Worm (Caenorhabditis elegans): ENCODE results near the gene K07E3.9.
A peak's percentile ranks its signal among the peaks of the same experiment; 100 is the strongest.

Gene K07E3.9

DNA sequence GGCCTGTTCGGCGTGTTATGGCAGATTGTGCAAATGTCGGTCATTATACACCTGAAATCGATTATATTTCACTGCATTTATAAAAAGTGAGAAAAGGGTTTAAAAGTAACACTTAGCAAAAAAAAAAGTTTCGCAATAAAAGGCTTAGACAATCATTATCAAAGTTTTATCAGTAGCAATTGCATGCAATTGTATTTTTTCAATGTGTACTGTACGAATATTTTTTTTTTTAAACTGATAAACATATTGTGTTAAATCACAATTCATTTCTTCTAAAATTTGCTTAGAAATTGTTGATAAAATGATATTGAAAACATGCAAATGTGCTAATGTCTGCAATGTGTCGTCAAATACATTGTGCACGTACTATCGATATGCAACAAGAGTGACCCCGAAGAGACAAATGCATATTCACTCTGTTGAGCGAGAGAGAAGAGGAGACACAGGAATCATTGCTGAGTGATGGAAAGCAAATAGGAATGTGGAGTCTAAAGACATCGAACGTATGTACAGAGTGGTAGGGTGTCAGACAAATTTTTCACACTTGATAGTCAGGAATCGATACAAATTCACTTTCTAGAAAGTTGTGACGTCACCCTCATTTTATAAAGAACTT is 28.4 kb downstream of the K07E3.9 start, which contains the start of gene C02B8.6:
Gene C02B8.6 (minus strand): TSS at position 51 of the 616 bp plus-strand sequence.
- TF ChIP-seq npax-4 (tag; optimal IDR thresholded peaks at IDR 0.05) (no peak), ceh-34 (tag; optimal IDR thresholded peaks at IDR 0.05) (peak; percentile 32), pha-2 (tag; optimal IDR thresholded peaks at IDR 0.05) (no peak), sox-4 (tag; optimal IDR thresholded peaks at IDR 0.05) (no peak), tbx-2 (tag; optimal IDR thresholded peaks at IDR 0.05) (peak; percentile 54), elt-2 (tag; optimal IDR thresholded peaks at IDR 0.05) (peak; percentile 69), ceh-48 (tag; optimal IDR thresholded peaks at IDR 0.05) (peak; percentile 26), rnt-1 (tag; optimal IDR thresholded peaks at IDR 0.05) (no peak), nfya-1 (tag; optimal IDR thresholded peaks at IDR 0.05) (peak; percentile 33), fkh-6 (tag; optimal IDR thresholded peaks at IDR 0.05) (no peak), fax-1 (tag; optimal IDR thresholded peaks at IDR 0.05) (no peak), ceh-31 (tag; optimal IDR thresholded peaks at IDR 0.05) (peak; percentile 10), mec-3 (tag; optimal IDR thresholded peaks at IDR 0.05; ENCODE audit: borderline replicate concordance) (no peak)

DNA sequence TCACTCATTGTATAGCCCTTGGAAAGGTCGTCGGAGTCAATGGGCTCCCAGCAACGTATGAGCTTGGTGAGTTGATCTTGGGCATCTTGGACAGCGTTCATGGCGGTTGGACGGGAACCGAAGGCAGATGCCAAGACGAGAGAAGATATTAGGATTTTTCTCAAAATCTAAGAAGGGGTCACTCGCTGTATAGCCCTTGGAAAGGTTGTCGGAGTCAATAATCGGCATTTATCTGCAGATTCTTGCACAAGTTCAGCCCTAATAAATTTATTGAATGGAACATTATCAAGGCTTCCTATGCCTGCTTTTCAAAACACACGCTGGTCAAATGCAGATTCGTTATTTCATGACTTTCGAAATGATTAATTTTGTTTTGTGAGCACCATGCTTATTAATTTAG is 29.8 kb downstream of the K07E3.9 start, which contains the start of gene C02B8.7:
Gene C02B8.7 (minus strand): TSS at position 101 of the 400 bp plus-strand sequence.
- TF ChIP-seq C08G9.2 (tag; optimal IDR thresholded peaks at IDR 0.05) (no peak), ets-4 (tag; optimal IDR thresholded peaks at IDR 0.05) (no peak), fkh-6 (tag; optimal IDR thresholded peaks at IDR 0.05) (no peak), zip-5 (tag; optimal IDR thresholded peaks at IDR 0.05) (no peak), ceh-6 (GFP tag; optimal IDR thresholded peaks at IDR 0.05) (no peak), ceh-48 (tag; optimal IDR thresholded peaks at IDR 0.05) (no peak), fkh-10 (GFP tag; optimal IDR thresholded peaks at IDR 0.05) (no peak), unc-86 (tag; optimal IDR thresholded peaks at IDR 0.05) (no peak), hlh-8 (tag; optimal IDR thresholded peaks at IDR 0.05) (no peak), che-1 (tag; optimal IDR thresholded peaks at IDR 0.05) (no peak), nhr-232 (tag; optimal IDR thresholded peaks at IDR 0.05) (no peak), ceh-24 (tag; optimal IDR thresholded peaks at IDR 0.05) (no peak)

DNA sequence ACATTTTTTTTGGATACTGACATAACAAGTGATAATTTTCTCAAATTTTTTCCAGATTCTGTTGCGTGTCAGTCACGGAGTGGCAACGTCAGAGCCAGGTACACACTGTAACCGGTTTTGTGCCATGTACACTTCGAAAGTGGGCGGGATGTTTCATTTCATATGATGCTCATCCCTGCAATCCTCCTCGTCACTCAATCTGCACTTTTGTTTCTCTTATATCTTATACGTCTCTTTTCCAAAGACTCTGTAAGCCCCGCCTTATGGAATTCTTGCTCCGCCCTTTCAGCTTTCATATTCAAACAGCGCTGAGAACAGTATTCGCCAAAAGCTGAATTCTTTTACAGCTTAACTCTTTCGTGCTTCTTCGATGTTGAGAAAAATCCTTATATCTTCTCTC is 31.1 kb downstream of the K07E3.9 start, which contains the start of gene C02B8.3:
Gene C02B8.3 (plus strand): TSS at position 301 of the 400 bp plus-strand sequence.
- no peak for TF ChIP-seq ceh-6 (GFP tag; optimal IDR thresholded peaks at IDR 0.05)
- TF ChIP-seq odd-2 (tag; optimal IDR thresholded peaks at IDR 0.05), result no peak
- TF ChIP-seq ref-2 (tag; optimal IDR thresholded peaks at IDR 0.05), result no peak

DNA sequence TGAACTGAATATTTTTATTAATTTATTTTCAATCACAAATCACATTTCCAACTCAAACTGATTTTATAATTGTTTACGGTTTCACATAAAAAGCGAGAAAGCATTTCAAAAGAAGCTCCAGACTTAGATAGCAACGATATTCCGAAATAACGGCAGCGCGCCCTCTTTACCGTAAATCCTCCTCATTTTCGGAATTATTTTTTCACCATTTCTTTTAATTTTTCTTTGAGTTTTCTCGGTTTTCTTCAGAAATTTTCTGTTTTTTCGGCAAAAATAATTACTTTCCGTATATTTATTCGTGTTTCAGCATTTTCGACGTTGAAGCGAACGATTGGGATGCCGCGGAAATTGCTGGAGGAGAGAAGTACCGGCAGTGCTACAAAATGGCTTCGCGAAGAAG is 39.4 kb downstream of the K07E3.9 start, which contains the start of gene C02B8.1:
Gene C02B8.1 (plus strand): TSS at position 301 of the 400 bp plus-strand sequence.
- TF ChIP-seq nhr-11 (tag; optimal IDR thresholded peaks at IDR 0.05) (no peak), ama-1 (optimal IDR thresholded peaks at IDR 0.05) (no peak), che-1 (tag; optimal IDR thresholded peaks at IDR 0.05) (no peak), ceh-30 (tag; optimal IDR thresholded peaks at IDR 0.05) (no peak), tbx-2 (tag; optimal IDR thresholded peaks at IDR 0.05) (no peak), ceh-19 (GFP tag; optimal IDR thresholded peaks at IDR 0.05) (no peak), madf-2 (tag; optimal IDR thresholded peaks at IDR 0.05) (no peak), fkh-6 (tag; optimal IDR thresholded peaks at IDR 0.05) (no peak), ceh-14 (tag; optimal IDR thresholded peaks at IDR 0.05) (no peak), dmd-4 (tag; optimal IDR thresholded peaks at IDR 0.05; ENCODE audit: borderline replicate concordance) (no peak), ceh-31 (tag; optimal IDR thresholded peaks at IDR 0.05) (no peak), sox-2 (GFP tag; IDR thresholded peaks at IDR 0.05) (no peak), dve-1 (tag; optimal IDR thresholded peaks at IDR 0.05) (no peak)

DNA sequence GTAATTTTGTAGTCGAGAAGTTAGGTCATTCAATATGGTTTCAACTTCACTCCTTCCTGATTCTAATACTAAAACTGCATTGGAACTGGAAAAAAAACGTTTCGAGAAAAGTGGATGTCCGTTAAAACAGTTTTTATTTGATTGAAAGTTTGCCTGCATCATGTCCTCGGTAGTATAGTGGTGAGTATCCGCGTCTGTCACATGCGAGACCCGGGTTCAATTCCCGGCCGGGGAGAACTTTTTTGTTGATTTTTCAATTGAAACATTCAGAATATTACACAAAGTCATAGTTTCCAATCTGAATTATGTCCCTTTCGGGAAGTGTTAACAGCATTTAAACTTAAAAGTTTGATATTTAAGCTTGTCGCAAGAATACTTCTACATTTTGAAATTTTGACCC is 41.0 kb downstream of the K07E3.9 start:
- TF ChIP-seq unc-3 (GFP tag; conservative IDR thresholded peaks at IDR 0.05), result no peak
- TF ChIP-seq unc-3 (tag; optimal IDR thresholded peaks at IDR 0.05), result no peak
- no peak for TF ChIP-seq pros-1 (tag; optimal IDR thresholded peaks at IDR 0.05)
- TF ChIP-seq ceh-19 (GFP tag; optimal IDR thresholded peaks at IDR 0.05), result no peak
- no peak for TF ChIP-seq zip-5 (tag; optimal IDR thresholded peaks at IDR 0.05)
- no peak for TF ChIP-seq ceh-34 (tag; optimal IDR thresholded peaks at IDR 0.05)
- TF ChIP-seq fax-1 (tag; optimal IDR thresholded peaks at IDR 0.05), result no peak
- no peak for TF ChIP-seq hlh-6 (tag; optimal IDR thresholded peaks at IDR 0.05)
- no peak for TF ChIP-seq ztf-16 (tag; optimal IDR thresholded peaks at IDR 0.05)
- TF ChIP-seq ceh-30 (tag; optimal IDR thresholded peaks at IDR 0.05), result no peak
- TF ChIP-seq ceh-2 (tag; optimal IDR thresholded peaks at IDR 0.05), result no peak
- TF ChIP-seq ceh-24 (tag; optimal IDR thresholded peaks at IDR 0.05), result no peak
- TF ChIP-seq tbx-7 (tag; optimal IDR thresholded peaks at IDR 0.05), result no peak
- TF ChIP-seq ets-4 (tag; optimal IDR thresholded peaks at IDR 0.05), result no peak
- no peak for TF ChIP-seq K09A11.1 (tag; optimal IDR thresholded peaks at IDR 0.05; ENCODE audit: insufficient read depth)
- no peak for TF ChIP-seq fkh-6 (tag; optimal IDR thresholded peaks at IDR 0.05)
- TF ChIP-seq hlh-13 (GFP tag; optimal IDR thresholded peaks at IDR 0.05), result no peak
- TF ChIP-seq unc-42 (tag; optimal IDR thresholded peaks at IDR 0.05), result no peak
- TF ChIP-seq ahr-1 (tag; optimal IDR thresholded peaks at IDR 0.05), result no peak
- TF ChIP-seq tbx-2 (tag; optimal IDR thresholded peaks at IDR 0.05), result no peak

Measured in whole organism, late embryonic.